Worm (Caenorhabditis elegans): ENCODE results near the gene K04H4.5.

Gene K04H4.5

ce11 chrIII:9359060-9359459 is at the start of gene K04H4.5:
Gene K04H4.5 (plus strand): TSS chrIII:9359360.
- TF ChIP-seq mes-2 (tag; optimal IDR thresholded peaks at IDR 0.05; ENCODE audit: poor library complexity, severe bottlenecking), result no peak
- TF ChIP-seq ceh-82 (tag; optimal IDR thresholded peaks at IDR 0.05), result no peak
- no peak for TF ChIP-seq ZK337.2 (GFP tag; IDR thresholded peaks at IDR 0.05)
- no peak for TF ChIP-seq egl-27 (tag; optimal IDR thresholded peaks at IDR 0.05)

ce11 chrIII:9309840-9310239 is 49.3 kb upstream of the K04H4.5 start:
- peak in 1 of 2 experiments; percentile 11 for TF ChIP-seq unc-62 (GFP tag; optimal IDR thresholded peaks at IDR 0.05 in 1 of 2)
- TF ChIP-seq unc-62 (tag; optimal IDR thresholded peaks at IDR 0.05), result no peak
- no peak for TF ChIP-seq lin-38 (GFP tag; IDR thresholded peaks at IDR 0.05)
- TF ChIP-seq ceh-44 (GFP tag; IDR thresholded peaks at IDR 0.05), result no peak
- no peak for TF ChIP-seq ceh-32 (tag; optimal IDR thresholded peaks at IDR 0.05; ENCODE audit: poor library complexity)
- TF ChIP-seq mdl-1 (tag; optimal IDR thresholded peaks at IDR 0.05), result no peak
- no peak for TF ChIP-seq unc-39 (tag; optimal IDR thresholded peaks at IDR 0.05)
- no peak for TF ChIP-seq Y75B8A.6 (GFP tag; IDR thresholded peaks at IDR 0.05)
- no peak for TF ChIP-seq zip-11 (GFP tag; IDR thresholded peaks at IDR 0.05)
- peak; percentile 34 for TF ChIP-seq nhr-11 (tag; optimal IDR thresholded peaks at IDR 0.05)
- no peak for TF ChIP-seq F37D6.2 (tag; optimal IDR thresholded peaks at IDR 0.05)
- no peak for TF ChIP-seq mxl-2 (GFP tag; conservative IDR thresholded peaks at IDR 0.05)
- TF ChIP-seq R02D3.7 (tag; optimal IDR thresholded peaks at IDR 0.05), result no peak
- TF ChIP-seq ZK337.2 (GFP tag; IDR thresholded peaks at IDR 0.05), result no peak

ce11 chrIII:9314476-9314875 is 44.7 kb upstream of the K04H4.5 start, which contains the start of gene C40H1.8:
Gene C40H1.8 (plus strand): TSS chrIII:9314717.
- TF ChIP-seq lin-39 (tag; optimal IDR thresholded peaks at IDR 0.05) (no peak), hlh-30 (tag; optimal IDR thresholded peaks at IDR 0.05; ENCODE audit: insufficient read depth) (peak; percentile 0), lin-13 (GFP tag; optimal IDR thresholded peaks at IDR 0.05) (no peak), dmd-6 (GFP tag; IDR thresholded peaks at IDR 0.05) (no peak; the same call in 1 of the 2 replicates), pqm-1 (tag; optimal IDR thresholded peaks at IDR 0.05) (peak; percentile 15), aha-1 (tag) (no peak), nhr-28 (tag; optimal IDR thresholded peaks at IDR 0.05) (peak; percentile 88), daf-8 (GFP tag; IDR thresholded peaks at IDR 0.05) (no peak)

ce11 chrIII:9315180-9315579 is 44.0 kb upstream of the K04H4.5 start:
- TF ChIP-seq ceh-82 (tag; optimal IDR thresholded peaks at IDR 0.05), result no peak
- no peak for TF ChIP-seq rbr-2 (tag; optimal IDR thresholded peaks at IDR 0.05)
- no peak for TF ChIP-seq Y5F2A.4 (GFP tag; optimal IDR thresholded peaks at IDR 0.05)
- TF ChIP-seq ctbp-1 (GFP tag; IDR thresholded peaks at IDR 0.05), result no peak
- no peak for TF ChIP-seq T20F7.1 (GFP tag; optimal IDR thresholded peaks at IDR 0.05)
- no peak for TF ChIP-seq skn-1 (tag; optimal IDR thresholded peaks at IDR 0.05)
- TF ChIP-seq unc-130 (GFP tag; optimal IDR thresholded peaks at IDR 0.05), result no peak
- TF ChIP-seq lin-39 (tag; optimal IDR thresholded peaks at IDR 0.05), result no peak
- TF ChIP-seq dmd-8 (GFP tag; IDR thresholded peaks at IDR 0.05), result no peak
- TF ChIP-seq snpc-1.2 (GFP tag; IDR thresholded peaks at IDR 0.05), result no peak
- peak; percentile 58 for TF ChIP-seq dmd-6 (GFP tag; IDR thresholded peaks at IDR 0.05)
- no peak for TF ChIP-seq nhr-76 (tag; optimal IDR thresholded peaks at IDR 0.05)
- no peak for TF ChIP-seq zfp-3 (GFP tag; conservative IDR thresholded peaks at IDR 0.05)
- no peak for TF ChIP-seq snpc-4 (tag; optimal IDR thresholded peaks at IDR 0.05)
- no peak for TF ChIP-seq ama-1 (optimal IDR thresholded peaks at IDR 0.05)
- TF ChIP-seq F26F4.8 (GFP tag; conservative IDR thresholded peaks at IDR 0.05), result no peak
- TF ChIP-seq hmg-1.1 (GFP tag; IDR thresholded peaks at IDR 0.05), result no peak
- no peak for TF ChIP-seq mdt-29 (GFP tag; IDR thresholded peaks at IDR 0.05)
- TF ChIP-seq gei-8 (GFP tag; optimal IDR thresholded peaks at IDR 0.05), result no peak
- no peak for TF ChIP-seq F37D6.2 (tag; optimal IDR thresholded peaks at IDR 0.05)
- peak; percentile 95 for TF ChIP-seq nhr-28 (tag; optimal IDR thresholded peaks at IDR 0.05)
- no peak for TF ChIP-seq duxl-1 (tag; optimal IDR thresholded peaks at IDR 0.05; ENCODE audit: poor library complexity)
- TF ChIP-seq fos-1 (tag; optimal IDR thresholded peaks at IDR 0.05), result no peak
- TF ChIP-seq dve-1 (tag; optimal IDR thresholded peaks at IDR 0.05; ENCODE audit: insufficient read depth), result peak; percentile 50
- no peak for TF ChIP-seq madf-9 (GFP tag; conservative IDR thresholded peaks at IDR 0.05)
- no peak for TF ChIP-seq lin-38 (GFP tag; IDR thresholded peaks at IDR 0.05)
- no peak for TF ChIP-seq jun-1 (tag; optimal IDR thresholded peaks at IDR 0.05)
- TF ChIP-seq arid-1 (GFP tag; conservative IDR thresholded peaks at IDR 0.05), result no peak
- no peak for TF ChIP-seq ceh-32 (tag; optimal IDR thresholded peaks at IDR 0.05; ENCODE audit: poor library complexity)

Data from whole organism, L4 larva.